Worm (Caenorhabditis elegans) whole organism, mixed stage, embryonic: ENCODE data around the gene elk-2.
A peak's percentile ranks its signal among the peaks of the same experiment; 100 is the strongest.
"Not testable (repeated sequence)": the region's sequence is repeated elsewhere in the genome, so short reads cannot be mapped to it uniquely, and the experiment has no call there.

ENCODE experiments used
- blmp-1 ChIP-seq: fragments of 150-350 bp; optimal IDR thresholded peaks from 2 replicates; lab custom pipeline; 2014; ENCODE audit warnings: missing biosample characterization, missing genetic modification characterization
- ceh-39 ChIP-seq: fragments of 150-350 bp; optimal IDR thresholded peaks from 2 replicates; lab custom pipeline; 2014; ENCODE audit warnings: missing biosample characterization, missing genetic modification characterization
- ces-1 ChIP-seq: fragments of 150-350 bp; optimal IDR thresholded peaks from 2 replicates; lab custom pipeline; 2014; ENCODE audit warnings: missing biosample characterization, missing genetic modification reagents, missing genetic modification characterization
- hlh-1 ChIP-seq: fragments of 150-350 bp; optimal IDR thresholded peaks from 2 replicates; lab custom pipeline; 2014; ENCODE audit warnings: missing biosample characterization, missing genetic modification reagents, missing genetic modification characterization
- nhr-2 ChIP-seq: fragments of 150-350 bp; optimal IDR thresholded peaks from 2 replicates; lab custom pipeline; 2014; ENCODE audit warnings: missing biosample characterization, missing genetic modification characterization
- nhr-28 ChIP-seq: fragments of 150-350 bp; optimal IDR thresholded peaks from 2 replicates; lab custom pipeline; 2014; ENCODE audit warnings: missing biosample characterization, missing genetic modification characterization
- unc-39 ChIP-seq: fragments of 150-350 bp; optimal IDR thresholded peaks from 2 replicates; lab custom pipeline; 2014; ENCODE audit warnings: missing biosample characterization, missing genetic modification characterization
- zip-8 ChIP-seq: fragments of 150-350 bp; optimal IDR thresholded peaks from 2 replicates; lab custom pipeline; 2014; ENCODE audit warnings: missing biosample characterization, missing genetic modification characterization

The elk-2 gene

ce11 chrX:104737-105136 is 4.1 kb downstream of the elk-2 start, which contains the start of gene Y73B3A.4:
Gene Y73B3A.4, minus strand, starts transcription at chrX:104777.
- not testable (repeated sequence) for TF ChIP-seq blmp-1 (tag; lab: Kevin White, UChicago); nhr-2; unc-39 (tag; lab: Kevin White, UChicago)

- TF ChIP-seq nhr-28 (tag; lab: Kevin White, UChicago), result no peak
- TF ChIP-seq zip-8 (tag; lab: Kevin White, UChicago), result peak; percentile 94
- no peak for TF ChIP-seq ces-1 (GFP tag; lab: Kevin White, UChicago)
Measured at ce11 chrX:88905-89304, 19.9 kb downstream of the elk-2 start.

ce11 chrX:84602-85001 is 24.2 kb downstream of the elk-2 start:
- TF ChIP-seq ceh-39 (no peak), hlh-1 (tag; lab: Kevin White, UChicago) (no peak)
